Fruit fly (Drosophila melanogaster): Measurements from ENCODE around the gene CG32365.

The CG32365 gene

DNA sequence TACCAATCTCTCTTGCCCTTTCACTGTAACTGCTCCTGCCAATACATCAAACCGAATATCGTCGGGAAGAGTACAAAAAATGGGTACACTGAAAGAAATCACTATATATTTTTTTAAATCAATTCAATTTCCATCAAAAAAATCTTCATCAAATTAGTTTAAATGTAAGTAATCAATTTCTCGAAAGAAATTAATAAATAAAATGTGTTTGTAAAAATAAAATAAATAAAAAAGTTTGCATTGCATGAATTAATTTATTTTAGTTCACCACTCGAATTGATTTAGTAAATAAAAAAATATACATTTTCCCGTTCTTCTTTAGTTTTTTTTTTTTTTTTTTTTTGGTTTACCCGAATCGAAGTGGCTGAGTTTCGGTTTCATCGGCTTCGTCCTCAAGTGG, 7.0 kb upstream of the CG32365 start (continued):
- TF ChIP-seq CG16815 (GFP tag; optimal IDR thresholded peaks at IDR 0.05) (no peak), CG18619 (GFP tag; optimal IDR thresholded peaks at IDR 0.05) (no peak), sens-2 (GFP tag; IDR thresholded peaks at IDR 0.05) (no peak), CG9727 (GFP tag; optimal IDR thresholded peaks at IDR 0.05) (peak; percentile 24), pan (optimal IDR thresholded peaks at IDR 0.05) (no peak), pan (GFP tag; optimal IDR thresholded peaks at IDR 0.05 in 1 of 2, IDR thresholded peaks at IDR 0.05 in 1 of 2) (no peak), CG15696 (tag; optimal IDR thresholded peaks at IDR 0.05) (peak; percentile 47), onecut (GFP tag; IDR thresholded peaks at IDR 0.05) (no peak), CG9437 (GFP tag; optimal IDR thresholded peaks at IDR 0.05) (no peak), zen (tag; optimal IDR thresholded peaks at IDR 0.05) (no peak), CG17359 (tag; optimal IDR thresholded peaks at IDR 0.05) (peak; percentile 14), Hr3 (GFP tag; optimal IDR thresholded peaks at IDR 0.05) (peak; percentile 21), Dip3 (GFP tag; optimal IDR thresholded peaks at IDR 0.05) (no peak), nmo (GFP tag; optimal IDR thresholded peaks at IDR 0.05) (peak; percentile 58), CG2120 (GFP tag; optimal IDR thresholded peaks at IDR 0.05) (peak; percentile 18), Bdp1 (GFP tag; optimal IDR thresholded peaks at IDR 0.05) (no peak), Blimp-1 (GFP tag; optimal IDR thresholded peaks at IDR 0.05) (peak; percentile 52), C15 (GFP tag; IDR thresholded peaks at IDR 0.05) (no peak), CG11696 (GFP tag; IDR thresholded peaks at IDR 0.05) (no peak), CG4282 (GFP tag; optimal IDR thresholded peaks at IDR 0.05) (no peak), gfzf (GFP tag; optimal IDR thresholded peaks at IDR 0.05) (no peak), stc (GFP tag; IDR thresholded peaks at IDR 0.05) (peak; percentile 43; the same call in 1 of the 2 replicates), sqz (GFP tag; optimal IDR thresholded peaks at IDR 0.05) (peak; percentile 26), CG10321 (GFP tag; IDR thresholded peaks at IDR 0.05) (no peak), CG16813 (GFP tag; IDR thresholded peaks at IDR 0.05; ENCODE audit: partially characterized antibody) (no peak), Lim3 (GFP tag; IDR thresholded peaks at IDR 0.05) (no peak), CG9609 (GFP tag; optimal IDR thresholded peaks at IDR 0.05) (no peak), CG15514 (GFP tag; optimal IDR thresholded peaks at IDR 0.05) (no peak), CG15073 (GFP tag; optimal IDR thresholded peaks at IDR 0.05) (no peak), CG12659 (GFP tag; optimal IDR thresholded peaks at IDR 0.05) (peak; percentile 3), D19A (tag; optimal IDR thresholded peaks at IDR 0.05) (peak; percentile 60), chif (GFP tag; optimal IDR thresholded peaks at IDR 0.05) (no peak), CG9215 (GFP tag; IDR thresholded peaks at IDR 0.05) (no peak), gsb-n (tag; optimal IDR thresholded peaks at IDR 0.05) (peak; percentile 69), ken (GFP tag; IDR thresholded peaks at IDR 0.05) (no peak), CG8359 (GFP tag; optimal IDR thresholded peaks at IDR 0.05; ENCODE audit: borderline replicate concordance) (no peak), CG14710 (tag; optimal IDR thresholded peaks at IDR 0.05) (peak; percentile 54), CG9797 (GFP tag; optimal IDR thresholded peaks at IDR 0.05) (no peak), pb (GFP tag; optimal IDR thresholded peaks at IDR 0.05) (no peak), ash1 (GFP tag; optimal IDR thresholded peaks at IDR 0.05) (no peak), pnt (GFP tag; optimal IDR thresholded peaks at IDR 0.05) (no peak), Dip2 (GFP tag; IDR thresholded peaks at IDR 0.05) (no peak), ssp (GFP tag; IDR thresholded peaks at IDR 0.05) (no peak), CG6854 (GFP tag; optimal IDR thresholded peaks at IDR 0.05) (no peak), seq (GFP tag; IDR thresholded peaks at IDR 0.05) (no peak), Poxn (GFP tag; IDR thresholded peaks at IDR 0.05) (no peak), Sry-β (GFP tag; optimal IDR thresholded peaks at IDR 0.05) (no peak), lola (GFP tag; optimal IDR thresholded peaks at IDR 0.05) (peak in 1 of 3 experiments; percentile 68), sob (GFP tag; IDR thresholded peaks at IDR 0.05) (no peak), Abd-B (GFP tag; optimal IDR thresholded peaks at IDR 0.05) (peak; percentile 9), CoRest (tag; optimal IDR thresholded peaks at IDR 0.05) (peak; percentile 65)

All from whole organism, embryonic.